Worm (Caenorhabditis elegans) whole organism, midembryonic: ENCODE results near the gene clh-2.

ENCODE experiments used
- flt-1 ChIP-seq: fragments of 200-800 bp; sonication (Bioruptor generic); IDR thresholded peaks from 2 replicates; pipeline ENCODE4 v1.3.6; 2022; ENCODE audit warnings: missing genetic modification characterization, missing compliant biosample characterization
- klf-2 ChIP-seq: fragments of 200-800 bp; sonication (Bioruptor generic); conservative IDR thresholded peaks from 2 replicates; pipeline ENCODE4 v1.3.6; 2022; ENCODE audit warnings: missing genetic modification reagents, missing genetic modification characterization, missing compliant biosample characterization
- med-1 ChIP-seq: sonication (generic microtip); optimal IDR thresholded peaks from 2 replicates; lab custom pipeline; 2017; ENCODE audit warnings: missing genetic modification characterization, mild to moderate bottlenecking, missing compliant biosample characterization, antibody characterized with exemption, missing genetic modification reagents; ENCODE audit not compliant: insufficient read depth
- tab-1 ChIP-seq: fragments of 200-800 bp; sonication (Bioruptor generic); IDR thresholded peaks from 2 replicates; pipeline ENCODE4 v1.3.6; 2022; ENCODE audit warnings: missing genetic modification characterization, missing compliant biosample characterization
- ztf-23 ChIP-seq: fragments of 200-800 bp; sonication (Bioruptor generic); IDR thresholded peaks from 2 replicates; pipeline ENCODE4 v1.3.6; 2022; ENCODE audit warnings: missing genetic modification reagents, missing genetic modification characterization, missing compliant biosample characterization

DNA sequence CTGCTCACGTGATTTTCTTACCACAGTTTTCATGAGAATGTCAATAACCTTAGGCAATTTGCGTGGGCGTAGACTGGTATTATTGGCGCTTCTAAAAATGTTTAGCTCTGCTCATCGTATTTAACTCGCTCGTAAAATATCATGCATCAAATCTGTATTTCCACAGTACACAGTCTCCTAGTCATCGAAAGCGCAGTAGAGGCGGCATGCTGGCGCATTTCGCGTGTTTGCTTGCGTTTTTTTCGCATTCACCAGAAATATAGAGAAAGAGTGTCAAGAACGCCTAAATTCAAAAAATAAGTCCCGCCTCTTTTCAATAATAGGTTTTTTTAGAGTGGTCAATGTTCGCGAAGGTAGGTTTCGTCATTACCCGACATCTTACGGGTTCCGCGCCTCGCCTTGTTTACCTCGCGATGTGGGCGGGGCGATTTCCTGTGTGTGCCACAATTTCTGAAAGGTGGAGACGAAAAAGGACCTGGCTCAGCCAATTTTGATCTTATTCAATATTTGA is 25.0 kb downstream of the clh-2 start:
- TF ChIP-seq flt-1 (GFP tag; lab: Robert Waterston, UW), result no peak
- no peak for TF ChIP-seq klf-2 (GFP tag; lab: Robert Waterston, UW)
- TF ChIP-seq tab-1 (GFP tag; lab: Robert Waterston, UW), result no peak
- no peak for TF ChIP-seq ztf-23
- TF ChIP-seq med-1 (GFP tag; lab: Kevin White, UChicago), result no peak
